Fruit fly (Drosophila melanogaster) whole organism, embryonic: Measurements from ENCODE around the gene CG43707.
A peak's percentile ranks its signal among the peaks of the same experiment; 100 is the strongest.

Source experiments
- Antp ChIP-seq: fragments of 200-800 bp; sonication (Bioruptor generic); optimal IDR thresholded peaks from 3 replicates; lab custom pipeline; 2016; ENCODE audit warnings: missing biosample characterization, missing genetic modification characterization
- Bdp1 ChIP-seq: fragments of 200-800 bp; sonication (Bioruptor generic); optimal IDR thresholded peaks from 3 replicates; lab custom pipeline; 2016; ENCODE audit warnings: missing biosample characterization, missing genetic modification characterization
- CG10274 ChIP-seq: fragments of 200-800 bp; sonication (Bioruptor generic); optimal IDR thresholded peaks from 3 replicates; lab custom pipeline; 2017; ENCODE audit warnings: missing biosample characterization, mild to moderate bottlenecking, missing genetic modification characterization
- CG10321 ChIP-seq: fragments of 200-800 bp; sonication (Bioruptor generic); IDR thresholded peaks from 2 replicates; pipeline ENCODE4 v1.3.6; 2022; ENCODE audit warnings: missing biosample characterization, missing genetic modification characterization
- CG10979 ChIP-seq: fragments of 200-800 bp; sonication (Bioruptor generic); optimal IDR thresholded peaks from 2 replicates; lab custom pipeline; 2018; ENCODE audit warnings: missing biosample characterization, mild to moderate bottlenecking, missing genetic modification characterization, moderate library complexity
- CG11560 ChIP-seq: fragments of 200-800 bp; sonication (Bioruptor generic); IDR thresholded peaks from 3 replicates; pipeline ENCODE4 v1.3.6; 2022; ENCODE audit warnings: missing biosample characterization, missing genetic modification characterization
- CG13287 ChIP-seq: fragments of 200-800 bp; sonication (Bioruptor generic); IDR thresholded peaks from 2 replicates; pipeline ENCODE4 v1.3.6; 2022; ENCODE audit warnings: missing biosample characterization, missing genetic modification characterization; ENCODE audit not compliant: partially characterized antibody
- CG13424 ChIP-seq: fragments of 200-800 bp; sonication (Bioruptor generic); optimal IDR thresholded peaks from 2 replicates; lab custom pipeline; 2019; ENCODE audit warnings: missing biosample characterization, mild to moderate bottlenecking, missing genetic modification characterization, moderate library complexity
- CG16813 ChIP-seq: fragments of 200-800 bp; sonication (Bioruptor generic); IDR thresholded peaks from 3 replicates; pipeline ENCODE4 v1.3.6; 2022; ENCODE audit warnings: missing biosample characterization, missing genetic modification characterization; ENCODE audit not compliant: partially characterized antibody
- CG17912 ChIP-seq: fragments of 200-800 bp; sonication (Bioruptor generic); optimal IDR thresholded peaks from 2 replicates; lab custom pipeline; 2018; ENCODE audit warnings: missing biosample characterization, mild to moderate bottlenecking, missing genetic modification characterization
- CG18011 ChIP-seq: fragments of 200-800 bp; sonication (Bioruptor generic); optimal IDR thresholded peaks from 2 replicates; lab custom pipeline; 2017; ENCODE audit warnings: missing biosample characterization, missing genetic modification characterization, mild to moderate bottlenecking, moderate library complexity, missing genotype
- CG2875 ChIP-seq: fragments of 200-800 bp; sonication (Bioruptor generic); optimal IDR thresholded peaks from 2 replicates; lab custom pipeline; 2017; ENCODE audit warnings: missing biosample characterization, mild to moderate bottlenecking, missing genetic modification characterization, missing genetic modification reagents
- CG34224 ChIP-seq: fragments of 200-800 bp; sonication (Bioruptor generic); IDR thresholded peaks from 3 replicates; pipeline ENCODE4 v1.3.6; 2022; ENCODE audit warnings: missing biosample characterization, missing genetic modification characterization; ENCODE audit not compliant: partially characterized antibody
- CG4360 ChIP-seq: fragments of 200-800 bp; sonication (Bioruptor generic); IDR thresholded peaks from 2 replicates; pipeline ENCODE4 v1.3.6; 2022; ENCODE audit warnings: missing biosample characterization, missing genetic modification characterization
- CG4854 ChIP-seq: fragments of 200-800 bp; sonication (Bioruptor generic); optimal IDR thresholded peaks from 2 replicates; lab custom pipeline; 2016; ENCODE audit warnings: missing biosample characterization, missing genetic modification characterization, inconsistent platforms
- CG6175 ChIP-seq: fragments of 200-800 bp; sonication (Bioruptor generic); IDR thresholded peaks from 3 replicates; pipeline ENCODE4 v1.3.6; 2022; ENCODE audit warnings: missing biosample characterization, missing genetic modification characterization
- Chrac-16 ChIP-seq: fragments of 200-800 bp; sonication (Bioruptor generic); optimal IDR thresholded peaks from 3 replicates; lab custom pipeline; 2016; ENCODE audit warnings: missing biosample characterization, missing genetic modification characterization
- CkIIα-i1 ChIP-seq: fragments of 200-800 bp; sonication (Bioruptor generic); IDR thresholded peaks from 2 replicates; pipeline ENCODE4 v1.3.6; 2022; ENCODE audit warnings: missing biosample characterization, missing genetic modification characterization
- Dip3 ChIP-seq: fragments of 200-800 bp; sonication (Bioruptor generic); optimal IDR thresholded peaks from 3 replicates; lab custom pipeline; 2016; ENCODE audit warnings: missing biosample characterization, missing genetic modification characterization
- Doc2 ChIP-seq: fragments of 200-800 bp; sonication (Bioruptor generic); IDR thresholded peaks from 2 replicates; pipeline ENCODE4 v1.3.6; 2022; ENCODE audit warnings: missing biosample characterization, missing genetic modification characterization
- ERR ChIP-seq: fragments of 200-800 bp; sonication (Bioruptor generic); optimal IDR thresholded peaks from 2 replicates; lab custom pipeline; 2016; ENCODE audit warnings: missing biosample characterization, missing genetic modification characterization
- Fer3 ChIP-seq: fragments of 200-800 bp; sonication (Bioruptor generic); optimal IDR thresholded peaks from 2 replicates; lab custom pipeline; 2018; ENCODE audit warnings: missing biosample characterization, mild to moderate bottlenecking, missing genetic modification characterization, moderate library complexity
- HLH3B ChIP-seq: fragments of 200-800 bp; sonication (Bioruptor generic); IDR thresholded peaks from 2 replicates; pipeline ENCODE4 v1.3.6; 2022; ENCODE audit warnings: missing biosample characterization, missing genetic modification characterization
- Hey ChIP-seq: fragments of 200-800 bp; sonication (Bioruptor generic); optimal IDR thresholded peaks from 3 replicates; lab custom pipeline; 2018; ENCODE audit warnings: missing biosample characterization, mild to moderate bottlenecking, missing genetic modification characterization
- HmgD ChIP-seq: fragments of 200-800 bp; sonication (Bioruptor generic); optimal IDR thresholded peaks from 3 replicates; lab custom pipeline; 2016; ENCODE audit warnings: missing biosample characterization, missing genetic modification characterization
- Kr ChIP-seq: fragments of 200-800 bp; sonication (Bioruptor generic); optimal IDR thresholded peaks from 2 replicates; lab custom pipeline; 2017; ENCODE audit warnings: missing biosample characterization, mild to moderate bottlenecking, missing genetic modification characterization
- Mad ChIP-seq: fragments of 200-800 bp; sonication (Bioruptor generic); optimal IDR thresholded peaks from 2 replicates; lab custom pipeline; 2016; ENCODE audit warnings: missing biosample characterization, missing genetic modification characterization
- Oaz ChIP-seq: fragments of 200-800 bp; sonication (Bioruptor generic); IDR thresholded peaks from 2 replicates; pipeline ENCODE4 v1.3.6; 2022; ENCODE audit warnings: missing biosample characterization, missing genetic modification characterization
- Ssrp ChIP-seq: fragments of 200-800 bp; sonication (Bioruptor generic); optimal IDR thresholded peaks from 2 replicates; lab custom pipeline; 2018; ENCODE audit warnings: missing biosample characterization, mild to moderate bottlenecking, missing genetic modification characterization, moderate library complexity
- abd-A ChIP-seq: fragments of 200-800 bp; sonication (Bioruptor generic); optimal IDR thresholded peaks from 3 replicates; lab custom pipeline; 2019; ENCODE audit warnings: missing biosample characterization, mild to moderate bottlenecking, missing genetic modification characterization, moderate library complexity
- bcd ChIP-seq: fragments of 200-800 bp; sonication (Bioruptor generic); optimal IDR thresholded peaks from 2 replicates; lab custom pipeline; 2017; ENCODE audit warnings: missing biosample characterization, mild to moderate bottlenecking, missing genetic modification characterization
- chinmo ChIP-seq: fragments of 200-800 bp; sonication (Bioruptor generic); IDR thresholded peaks from 4 replicates; pipeline ENCODE4 v1.3.6; 2022; ENCODE audit warnings: missing biosample characterization, missing genetic modification characterization; ENCODE audit not compliant: partially characterized antibody
- crp ChIP-seq, 2 experiments: fragments of 200-800 bp; sonication (Bioruptor generic); optimal IDR thresholded peaks; 2 replicates in 1 of 2; 3 replicates in 1 of 2; lab custom pipeline; 2017; ENCODE audit warnings: missing biosample characterization in 2 of 2, missing genetic modification characterization in 2 of 2, mild to moderate bottlenecking in 1 of 2, moderate library complexity in 1 of 2
- dan ChIP-seq: fragments of 200-800 bp; sonication (Bioruptor generic); IDR thresholded peaks from 2 replicates; pipeline ENCODE4 v1.3.6; 2022; ENCODE audit warnings: missing biosample characterization, missing genetic modification characterization
- emc ChIP-seq: fragments of 200-800 bp; sonication (Bioruptor generic); optimal IDR thresholded peaks from 2 replicates; lab custom pipeline; 2016; ENCODE audit warnings: missing biosample characterization, missing genetic modification characterization
- gcm2 ChIP-seq: fragments of 200-800 bp; sonication (Bioruptor generic); optimal IDR thresholded peaks from 2 replicates; lab custom pipeline; 2016; ENCODE audit warnings: missing biosample characterization, missing genetic modification characterization
- insv ChIP-seq, 2 experiments: fragments of 200-800 bp; sonication (Bioruptor generic); optimal IDR thresholded peaks; 3 replicates each; lab custom pipeline; 2016 to 2018; ENCODE audit warnings: missing biosample characterization in 2 of 2, missing genetic modification characterization in 2 of 2
- jumu ChIP-seq: fragments of 200-800 bp; sonication (Bioruptor generic); optimal IDR thresholded peaks from 3 replicates; lab custom pipeline; 2016; ENCODE audit warnings: missing biosample characterization, missing genetic modification characterization
- knrl ChIP-seq: fragments of 200-800 bp; sonication (Bioruptor generic); IDR thresholded peaks from 3 replicates; pipeline ENCODE4 v1.3.6; 2022; ENCODE audit warnings: missing biosample characterization, missing genetic modification characterization; ENCODE audit not compliant: partially characterized antibody
- luna ChIP-seq: fragments of 200-800 bp; sonication (Bioruptor generic); optimal IDR thresholded peaks from 2 replicates; lab custom pipeline; 2016; ENCODE audit warnings: missing biosample characterization, missing genetic modification characterization
- nerfin-1 ChIP-seq: fragments of 200-800 bp; sonication (Bioruptor generic); optimal IDR thresholded peaks from 3 replicates; lab custom pipeline; 2019; ENCODE audit warnings: missing biosample characterization, mild to moderate bottlenecking, missing genetic modification characterization, moderate library complexity
- pnt ChIP-seq: fragments of 200-800 bp; sonication (Bioruptor generic); optimal IDR thresholded peaks from 3 replicates; lab custom pipeline; 2016; ENCODE audit warnings: missing biosample characterization, missing genetic modification characterization
- ro ChIP-seq: fragments of 200-800 bp; sonication (Bioruptor generic); IDR thresholded peaks from 2 replicates; pipeline ENCODE4 v1.3.6; 2022; ENCODE audit warnings: missing biosample characterization, missing genetic modification characterization
- schlank ChIP-seq: fragments of 200-800 bp; sonication (Bioruptor generic); optimal IDR thresholded peaks from 2 replicates; lab custom pipeline; 2018; ENCODE audit warnings: missing biosample characterization, mild to moderate bottlenecking, missing genetic modification characterization
- sens ChIP-seq: fragments of 200-800 bp; sonication (Bioruptor generic); peaks from one replicate; lab custom pipeline; 2016; ENCODE audit warnings: missing biosample characterization, missing genetic modification characterization
- sens-2 ChIP-seq: fragments of 200-800 bp; sonication (Bioruptor generic); IDR thresholded peaks from 2 replicates; pipeline ENCODE4 v1.3.6; 2022; ENCODE audit warnings: missing biosample characterization, missing genetic modification characterization
- shn ChIP-seq: fragments of 200-800 bp; sonication (Bioruptor generic); optimal IDR thresholded peaks from 3 replicates; lab custom pipeline; 2016; ENCODE audit warnings: missing biosample characterization, missing genetic modification characterization
- sim ChIP-seq: fragments of 200-800 bp; sonication (Bioruptor generic); IDR thresholded peaks from 2 replicates; pipeline ENCODE4 v1.3.6; 2022; ENCODE audit warnings: missing biosample characterization, missing genetic modification characterization
- sisA ChIP-seq: fragments of 200-800 bp; sonication (Bioruptor generic); IDR thresholded peaks from 2 replicates; pipeline ENCODE4 v1.3.6; 2022; ENCODE audit warnings: missing biosample characterization, missing genetic modification characterization
- twi ChIP-seq: fragments of 200-800 bp; optimal IDR thresholded peaks from 2 replicates; lab custom pipeline; 2019; ENCODE audit warnings: missing biosample characterization, mild to moderate bottlenecking, missing genetic modification characterization, moderate library complexity
- vfl ChIP-seq: fragments of 200-800 bp; sonication (Bioruptor generic); optimal IDR thresholded peaks from 2 replicates; lab custom pipeline; 2016; ENCODE audit warnings: missing biosample characterization, missing genetic modification characterization
- zen ChIP-seq: fragments of 200-800 bp; sonication (Bioruptor generic); optimal IDR thresholded peaks from 3 replicates; lab custom pipeline; 2018; ENCODE audit warnings: missing biosample characterization, mild to moderate bottlenecking, missing genetic modification characterization, moderate library complexity

CG43707 gene

dm6 chr2L:3712949-3713416, 44.1 kb upstream of the CG43707 start, which contains the start of the genes CG31955 and CG2818 (continued):
- no peak for TF ChIP-seq CG4360 (GFP tag; lab: Robert Waterston, UW)
- TF ChIP-seq vfl (GFP tag; lab: Kevin White, UChicago): no peak
- no peak for TF ChIP-seq CG10321 (GFP tag; lab: Robert Waterston, UW)
- TF ChIP-seq CkIIα-i1 (GFP tag; lab: Robert Waterston, UW): no peak
- peak; percentile 82 for TF ChIP-seq CG4854
- TF ChIP-seq Dip3: no peak
- no peak for TF ChIP-seq bcd (GFP tag; lab: Kevin White, UChicago)
- no peak for TF ChIP-seq Fer3 (tag; lab: Kevin White, UChicago)
- TF ChIP-seq knrl (GFP tag; lab: Robert Waterston, UW): peak; percentile 68
- no peak for TF ChIP-seq CG10979 (tag; lab: Kevin White, UChicago)
- TF ChIP-seq emc (GFP tag; lab: Kevin White, UChicago): no peak
- no peak for TF ChIP-seq Ssrp (tag; lab: Kevin White, UChicago)
- TF ChIP-seq CG2875 (GFP tag; lab: Kevin White, UChicago): no peak
- TF ChIP-seq twi: no peak
- TF ChIP-seq CG11560: no peak
- TF ChIP-seq pnt: no peak
- no peak for TF ChIP-seq CG17912 (GFP tag; lab: Kevin White, UChicago)
- TF ChIP-seq sens (GFP tag; lab: Kevin White, UChicago): peak; percentile 63
- no peak for TF ChIP-seq dan (GFP tag; lab: Robert Waterston, UW)
- no peak for TF ChIP-seq abd-A (tag; lab: Kevin White, UChicago)
- peak; percentile 76 for TF ChIP-seq CG16813
- TF ChIP-seq gcm2 (GFP tag; lab: Kevin White, UChicago): no peak
- peak; percentile 9 for TF ChIP-seq ERR (GFP tag; lab: Kevin White, UChicago)
- TF ChIP-seq Kr (GFP tag; lab: Kevin White, UChicago): no peak
- no peak for TF ChIP-seq Oaz (GFP tag; lab: Robert Waterston, UW)
- TF ChIP-seq sens-2 (GFP tag; lab: Robert Waterston, UW): no peak
- TF ChIP-seq HLH3B (GFP tag; lab: Robert Waterston, UW): no peak
- no peak for TF ChIP-seq HmgD (GFP tag; lab: Kevin White, UChicago)
- no peak for TF ChIP-seq zen
- TF ChIP-seq crp (GFP tag; optimal IDR thresholded peaks at IDR 0.05; lab: Kevin White, UChicago): peak; percentile 71 to 96
- no peak for TF ChIP-seq CG6175 (GFP tag; lab: Robert Waterston, UW)
- no peak for TF ChIP-seq jumu (GFP tag; lab: Kevin White, UChicago)
- no peak for TF ChIP-seq luna (GFP tag; lab: Kevin White, UChicago)
- no peak for TF ChIP-seq ro (GFP tag; lab: Robert Waterston, UW)
- no peak for TF ChIP-seq Antp
- TF ChIP-seq chinmo (GFP tag; lab: Robert Waterston, UW): 0 out of 4 replicates have a peak, but pooled peaks have one; percentile 10
- peak; percentile 81 for TF ChIP-seq CG34224
- TF ChIP-seq Doc2 (GFP tag; lab: Robert Waterston, UW): no peak
- no peak for TF ChIP-seq insv (GFP tag; optimal IDR thresholded peaks at IDR 0.05; lab: Kevin White, UChicago)
- TF ChIP-seq CG13287 (GFP tag; lab: Robert Waterston, UW): peak; percentile 84
- no peak for TF ChIP-seq shn (GFP tag; lab: Kevin White, UChicago)
- no peak for TF ChIP-seq Mad (GFP tag; lab: Kevin White, UChicago)
- no peak for TF ChIP-seq Chrac-16
- TF ChIP-seq sisA: no peak
- TF ChIP-seq CG10274 (GFP tag; lab: Kevin White, UChicago): no peak
- TF ChIP-seq nerfin-1 (tag; lab: Kevin White, UChicago): no peak
- TF ChIP-seq Bdp1 (GFP tag; lab: Kevin White, UChicago): no peak
- peak; percentile 88 for TF ChIP-seq CG18011 (GFP tag; lab: Kevin White, UChicago)
- TF ChIP-seq sim (GFP tag; lab: Robert Waterston, UW): no peak
- no peak for TF ChIP-seq schlank (tag; lab: Kevin White, UChicago)
- no peak for TF ChIP-seq Hey (tag; lab: Kevin White, UChicago)
- TF ChIP-seq CG13424 (tag; lab: Kevin White, UChicago): peak; percentile 48
